Worm (Caenorhabditis elegans): ENCODE data around the gene Y105C5B.1418.

Gene Y105C5B.1418

DNA sequence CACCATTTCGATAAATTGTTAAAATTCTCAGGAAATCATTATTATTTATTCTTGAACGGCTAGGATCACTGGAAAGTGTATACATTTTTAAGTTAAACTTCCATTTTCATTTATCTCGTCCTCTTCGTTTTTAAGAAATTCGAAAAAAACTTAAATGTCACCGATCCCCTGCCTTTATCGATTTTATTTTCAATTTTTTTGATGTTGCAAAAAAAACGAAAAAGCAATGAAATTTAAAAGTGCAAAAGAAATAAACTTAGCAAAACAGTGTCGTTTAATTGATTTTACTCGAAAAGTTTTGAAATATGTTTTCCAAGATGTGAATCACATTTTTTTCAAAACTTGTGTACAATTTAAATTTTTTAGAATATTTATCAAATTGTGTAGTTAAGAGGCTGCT lies 26.2 kb downstream of the Y105C5B.1418 start:
- TF ChIP-seq nhr-129 (tag; optimal IDR thresholded peaks at IDR 0.05) (no peak), unc-39 (tag; optimal IDR thresholded peaks at IDR 0.05) (no peak), nhr-12 (tag; optimal IDR thresholded peaks at IDR 0.05) (no peak), mdl-1 (tag; optimal IDR thresholded peaks at IDR 0.05) (no peak), dmd-4 (tag; optimal IDR thresholded peaks at IDR 0.05) (no peak), Y55F3AM.14 (GFP tag; optimal IDR thresholded peaks at IDR 0.05) (no peak)

DNA sequence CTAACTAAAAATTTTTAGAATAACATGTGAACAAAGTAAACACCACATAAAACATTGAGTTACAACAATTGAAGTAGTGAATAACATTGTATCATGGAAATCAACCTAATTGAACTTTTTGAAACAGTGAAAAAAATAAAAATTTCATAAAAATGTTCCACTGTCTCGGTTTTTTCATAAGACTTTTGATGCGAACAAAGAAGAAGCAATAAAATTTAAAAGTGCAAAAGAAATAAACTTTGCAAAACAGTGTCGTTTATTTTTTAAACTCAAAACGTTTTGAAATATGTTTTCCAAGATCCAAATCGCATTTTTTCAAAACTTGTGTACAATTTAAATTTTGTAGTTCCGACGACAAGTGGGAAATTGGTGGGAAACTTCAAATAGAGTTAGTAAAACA lies 29.2 kb downstream of the Y105C5B.1418 start:
- no peak for TF ChIP-seq nhr-25 (tag; optimal IDR thresholded peaks at IDR 0.05)
- no peak for TF ChIP-seq nhr-21 (tag; optimal IDR thresholded peaks at IDR 0.05)
- no peak for TF ChIP-seq F13H6.1 (tag; optimal IDR thresholded peaks at IDR 0.05)
- no peak for TF ChIP-seq ceh-16 (tag; optimal IDR thresholded peaks at IDR 0.05)
- no peak for TF ChIP-seq sma-9 (GFP tag; optimal IDR thresholded peaks at IDR 0.05)
- TF ChIP-seq sma-9 (tag; optimal IDR thresholded peaks at IDR 0.05), result no peak
- TF ChIP-seq fos-1 (tag; optimal IDR thresholded peaks at IDR 0.05), result no peak
- no peak for TF ChIP-seq dmd-4 (tag; optimal IDR thresholded peaks at IDR 0.05)
- TF ChIP-seq sem-4 (tag; optimal IDR thresholded peaks at IDR 0.05), result no peak
- no peak for TF ChIP-seq blmp-1 (tag; optimal IDR thresholded peaks at IDR 0.05; ENCODE audit: insufficient read depth)
- TF ChIP-seq lsy-2 (tag; optimal IDR thresholded peaks at IDR 0.05), result no peak
- TF ChIP-seq peb-1 (tag; optimal IDR thresholded peaks at IDR 0.05), result no peak
- no peak for TF ChIP-seq lin-13 (GFP tag; optimal IDR thresholded peaks at IDR 0.05)
- no peak for TF ChIP-seq nhr-77 (tag; optimal IDR thresholded peaks at IDR 0.05)

DNA sequence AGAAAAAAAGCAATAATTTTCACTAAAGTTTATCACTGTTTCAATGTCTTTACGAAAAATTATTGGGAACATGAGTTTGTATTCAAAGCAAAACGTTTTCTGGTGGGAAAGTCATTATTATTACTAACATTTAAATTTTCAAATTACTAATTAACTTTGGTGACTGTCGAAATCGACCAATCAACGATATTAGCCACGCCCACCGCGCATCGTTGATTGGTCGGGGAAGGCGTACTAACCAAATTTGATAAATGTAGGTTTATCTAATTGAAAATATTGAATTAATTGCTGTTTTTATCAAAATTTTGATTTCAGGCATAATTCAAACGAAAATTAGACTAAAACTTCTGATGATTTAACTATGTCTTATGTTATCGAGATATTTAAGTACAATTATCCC lies 30.5 kb downstream of the Y105C5B.1418 start:
- no peak for TF ChIP-seq lin-13 (GFP tag; optimal IDR thresholded peaks at IDR 0.05)
- TF ChIP-seq alr-1 (tag; optimal IDR thresholded peaks at IDR 0.05), result no peak
- TF ChIP-seq nhr-21 (tag; optimal IDR thresholded peaks at IDR 0.05), result no peak
- TF ChIP-seq nhr-12 (tag; optimal IDR thresholded peaks at IDR 0.05), result no peak
- TF ChIP-seq sma-3 (GFP tag; optimal IDR thresholded peaks at IDR 0.05), result no peak
- TF ChIP-seq peb-1 (tag; optimal IDR thresholded peaks at IDR 0.05), result no peak
- no peak for TF ChIP-seq ceh-16 (tag; optimal IDR thresholded peaks at IDR 0.05)
- TF ChIP-seq egl-27 (tag; optimal IDR thresholded peaks at IDR 0.05), result no peak
- TF ChIP-seq nhr-6 (tag; optimal IDR thresholded peaks at IDR 0.05), result no peak
- TF ChIP-seq nhr-10 (tag; optimal IDR thresholded peaks at IDR 0.05), result no peak
- no peak for TF ChIP-seq mab-5 (tag; optimal IDR thresholded peaks at IDR 0.05)
- no peak for TF ChIP-seq lsy-2 (tag; optimal IDR thresholded peaks at IDR 0.05)
- no peak for TF ChIP-seq unc-62 (GFP tag; optimal IDR thresholded peaks at IDR 0.05)

DNA sequence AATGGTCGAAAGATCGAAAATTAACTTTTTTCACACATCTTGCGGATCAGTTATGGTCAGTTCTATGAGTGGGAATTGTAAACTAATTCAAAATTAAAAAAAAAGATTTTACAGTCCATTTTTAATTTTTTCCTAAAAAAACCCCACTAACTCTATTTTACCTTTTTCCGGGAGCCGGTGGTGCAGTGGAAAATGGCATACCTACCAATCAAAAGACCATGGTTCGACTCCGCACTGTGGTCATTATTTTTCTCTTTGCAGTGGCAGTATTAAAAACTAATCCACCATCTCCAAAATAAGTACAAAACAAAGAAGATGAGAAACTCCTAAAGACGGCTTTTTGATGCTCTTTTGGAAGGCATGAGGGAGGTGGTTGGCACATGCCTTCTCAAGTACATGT lies 31.2 kb downstream of the Y105C5B.1418 start:
- TF ChIP-seq mab-5 (tag; optimal IDR thresholded peaks at IDR 0.05), result no peak
- peak; percentile 27 for TF ChIP-seq unc-55 (GFP tag; optimal IDR thresholded peaks at IDR 0.05)

DNA sequence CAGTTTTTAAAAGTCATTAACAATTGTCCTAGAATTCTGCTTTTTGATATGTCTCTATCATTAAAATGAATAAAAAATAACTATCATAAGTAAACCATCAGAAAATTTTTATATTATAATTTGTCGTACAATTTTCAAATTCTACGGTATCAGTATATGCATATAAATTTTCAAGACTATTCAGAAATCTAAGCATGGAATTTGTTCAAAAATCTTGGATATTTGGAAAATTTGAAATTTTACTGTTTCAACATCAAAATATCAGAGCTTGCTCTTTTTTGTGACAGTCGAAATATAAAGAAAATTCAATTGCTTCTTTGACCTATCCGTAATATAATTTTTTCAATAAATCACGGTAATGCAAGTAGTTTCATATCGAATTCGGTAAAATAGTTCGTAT lies 32.1 kb downstream of the Y105C5B.1418 start:
- TF ChIP-seq unc-39 (tag; optimal IDR thresholded peaks at IDR 0.05) (no peak), mbf-1 (tag; optimal IDR thresholded peaks at IDR 0.05) (no peak), mdl-1 (tag; optimal IDR thresholded peaks at IDR 0.05) (no peak), gmeb-1 (tag; optimal IDR thresholded peaks at IDR 0.05) (no peak), nhr-237 (tag; optimal IDR thresholded peaks at IDR 0.05) (no peak), sma-9 (GFP tag; optimal IDR thresholded peaks at IDR 0.05) (no peak), sma-9 (tag; optimal IDR thresholded peaks at IDR 0.05) (no peak), nhr-77 (tag; optimal IDR thresholded peaks at IDR 0.05) (no peak), nhr-23 (tag; optimal IDR thresholded peaks at IDR 0.05) (no peak), ztf-11 (tag; optimal IDR thresholded peaks at IDR 0.05) (no peak), ztf-4 (tag; optimal IDR thresholded peaks at IDR 0.05) (no peak), elt-3 (tag; optimal IDR thresholded peaks at IDR 0.05) (no peak)

DNA sequence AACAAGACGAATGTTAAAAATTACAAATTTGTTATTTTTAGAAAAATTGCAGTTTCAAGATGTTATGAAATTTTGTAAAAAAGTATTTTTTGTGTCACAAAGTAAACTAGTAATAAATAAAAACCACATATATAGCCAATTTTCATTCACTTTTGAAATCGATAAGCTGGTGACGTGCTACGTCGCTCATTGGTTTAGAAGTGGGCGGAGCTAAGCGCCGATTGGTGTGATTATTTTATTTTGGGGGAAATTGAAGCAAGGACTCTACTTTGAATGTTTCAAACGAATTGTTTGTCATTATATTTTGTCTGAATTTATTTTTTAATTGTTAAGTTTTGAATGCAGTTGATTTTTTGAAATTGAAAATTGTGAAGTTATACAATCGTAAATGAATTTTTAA lies 32.9 kb downstream of the Y105C5B.1418 start:
- no peak for TF ChIP-seq nhr-237 (tag; optimal IDR thresholded peaks at IDR 0.05)
- TF ChIP-seq egl-27 (tag; optimal IDR thresholded peaks at IDR 0.05), result no peak
- TF ChIP-seq crh-2 (tag; optimal IDR thresholded peaks at IDR 0.05), result no peak
- TF ChIP-seq Y55F3AM.14 (GFP tag; optimal IDR thresholded peaks at IDR 0.05), result no peak
- TF ChIP-seq C34F6.9 (tag; optimal IDR thresholded peaks at IDR 0.05), result no peak

Measured in whole organism, L2 larva.